Worm (Caenorhabditis elegans) whole organism, young adult: ENCODE data around the gene F49E12.8.

Experiments
- C06A6.2 ChIP-seq: fragments of 200-800 bp; sonication (Bioruptor generic); conservative IDR thresholded peaks from 2 replicates; pipeline ENCODE4 v1.3.6; 2022; ENCODE audit warnings: missing genetic modification characterization, missing compliant biosample characterization
- F37B4.10 ChIP-seq: fragments of 200-800 bp; sonication (Bioruptor generic); IDR thresholded peaks from 2 replicates; pipeline ENCODE4 v1.3.6; 2022; ENCODE audit warnings: missing genetic modification characterization, missing compliant biosample characterization
- F57C9.4 ChIP-seq: sonication (generic microtip); optimal IDR thresholded peaks from 2 replicates; lab custom pipeline; 2017; ENCODE audit warnings: mild to moderate bottlenecking, missing genetic modification characterization, missing compliant biosample characterization
- K11D2.4 ChIP-seq: fragments of 200-800 bp; sonication (Bioruptor generic); IDR thresholded peaks from 2 replicates; pipeline ENCODE4 v1.3.6; 2022; ENCODE audit warnings: missing genetic modification reagents, missing genetic modification characterization, missing compliant biosample characterization
- ama-1 ChIP-seq, 3 experiments: fragments of 150-350 bp in 1 of 3; sonication (generic microtip) in 2 of 3; optimal IDR thresholded peaks; 2 replicates each; lab custom pipeline; 2014 to 2018; ENCODE audit warnings: missing biosample characterization in 2 of 3, missing genetic modification characterization in 2 of 3, missing genetic modification reagents in 2 of 3
- aptf-2 ChIP-seq: fragments of 200-800 bp; sonication (Bioruptor generic); conservative IDR thresholded peaks from 2 replicates; pipeline ENCODE4 v1.3.6; 2022; ENCODE audit warnings: missing genetic modification reagents, missing genetic modification characterization, missing compliant biosample characterization
- ceh-27 ChIP-seq: fragments of 200-800 bp; sonication (Bioruptor generic); optimal IDR thresholded peaks from 2 replicates; lab custom pipeline; 2018; ENCODE audit warnings: mild to moderate bottlenecking, missing genetic modification characterization, moderate library complexity, missing compliant biosample characterization
- efl-1 ChIP-seq: fragments of 150-350 bp; optimal IDR thresholded peaks from 2 replicates; lab custom pipeline; 2014; ENCODE audit warnings: missing biosample characterization, missing genetic modification reagents, missing genetic modification characterization
- lir-1 ChIP-seq: fragments of 200-800 bp; sonication (Bioruptor generic); conservative IDR thresholded peaks from 2 replicates; pipeline ENCODE4 v1.3.6; 2022; ENCODE audit warnings: missing genetic modification reagents, missing genetic modification characterization, missing compliant biosample characterization
- nfya-1 ChIP-seq: sonication (generic microtip); optimal IDR thresholded peaks from 2 replicates; lab custom pipeline; 2017; ENCODE audit warnings: antibody characterized with exemption, missing compliant biosample characterization, missing genetic modification characterization, borderline replicate concordance; ENCODE audit not compliant: insufficient read depth
- pha-4 ChIP-seq: fragments of 150-350 bp; sonication (generic microtip); optimal IDR thresholded peaks from 2 replicates; lab custom pipeline; 2014; ENCODE audit warnings: missing biosample characterization, missing genetic modification reagents, missing genetic modification characterization
- tbx-9 ChIP-seq: sonication (generic microtip); optimal IDR thresholded peaks from 2 replicates; lab custom pipeline; 2016; ENCODE audit warnings: borderline replicate concordance, missing genetic modification characterization, inconsistent platforms, missing compliant biosample characterization
- unc-130 ChIP-seq: sonication (generic microtip); optimal IDR thresholded peaks from 2 replicates; lab custom pipeline; 2016; ENCODE audit warnings: missing genetic modification reagents, missing genetic modification characterization, missing compliant biosample characterization

DNA sequence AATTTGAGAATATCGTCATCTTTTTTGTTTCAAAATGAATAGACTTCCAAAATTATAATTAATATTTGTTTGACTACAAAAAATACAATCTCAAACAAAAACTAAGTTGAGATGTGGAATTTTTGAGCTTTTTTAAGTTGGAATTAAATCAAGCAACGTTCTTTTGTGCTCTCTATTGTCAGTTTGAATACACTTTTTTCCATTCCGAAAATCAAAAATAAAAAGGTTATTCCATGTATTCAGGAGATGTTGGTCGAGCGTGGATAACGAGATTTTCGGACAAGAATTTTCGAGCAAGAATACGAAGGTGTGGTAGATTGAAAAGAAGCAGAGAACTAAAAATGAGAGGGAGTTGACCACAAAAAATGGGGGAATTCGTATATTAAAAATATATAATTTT, 23.9 kb downstream of the F49E12.8 start:
- TF ChIP-seq lir-1 (GFP tag; lab: Robert Waterston, UW) (no peak), tbx-9 (tag; lab: Kevin White, UChicago) (no peak), ceh-27 (no peak), pha-4 (tag; lab: Kevin White, UChicago) (no peak), C06A6.2 (GFP tag; lab: Robert Waterston, UW) (no peak), efl-1 (GFP tag; lab: Kevin White, UChicago) (no peak), F57C9.4 (tag; lab: Kevin White, UChicago) (no peak), nfya-1 (tag; lab: Kevin White, UChicago) (no peak), aptf-2 (no peak), ama-1 (optimal IDR thresholded peaks at IDR 0.05; lab: Kevin White, UChicago) (no peak), ama-1 (GFP tag; optimal IDR thresholded peaks at IDR 0.05; lab: Kevin White, UChicago) (no peak), unc-130 (GFP tag; lab: Kevin White, UChicago) (no peak), K11D2.4 (GFP tag; lab: Robert Waterston, UW) (no peak), F37B4.10 (GFP tag; lab: Robert Waterston, UW) (no peak)
